Worm (Caenorhabditis elegans) whole organism, L4 larva: ENCODE data around the gene C28H8.5.
A peak's percentile ranks its signal among the peaks of the same experiment; 100 is the strongest.

Experiments used
- F44E2.7 ChIP-seq: fragments of 200-800 bp; sonication (Bioruptor generic); IDR thresholded peaks from 2 replicates; pipeline ENCODE4 v2.1.2; 2022; ENCODE audit warnings: missing genetic modification characterization, missing compliant biosample characterization
- T26A8.4 ChIP-seq: fragments of 200-800 bp; sonication (Bioruptor generic); IDR thresholded peaks from 2 replicates; pipeline ENCODE4 v1.3.6; 2022; ENCODE audit warnings: missing genetic modification characterization, missing compliant biosample characterization
- Y105C5A.15 ChIP-seq: fragments of 200-800 bp; sonication (Bioruptor generic); IDR thresholded peaks from 2 replicates; pipeline ENCODE4 v1.3.6; 2022; ENCODE audit warnings: missing genetic modification characterization, missing compliant biosample characterization
- Y5F2A.4 ChIP-seq: fragments of 200-800 bp; sonication (Bioruptor generic); optimal IDR thresholded peaks from 2 replicates; lab custom pipeline; 2018; ENCODE audit warnings: mild to moderate bottlenecking, missing genetic modification characterization, missing compliant biosample characterization
- ZK546.5 ChIP-seq, 2 experiments: sonication (generic microtip); optimal IDR thresholded peaks; 2 replicates each; lab custom pipeline; 2017; ENCODE audit warnings: missing biosample characterization in 2 of 2, missing genetic modification characterization in 2 of 2
- aha-1 ChIP-seq: fragments of 150-350 bp; peaks from one replicate; lab custom pipeline; 2014; ENCODE audit warnings: missing biosample characterization, missing genetic modification characterization
- ama-1 ChIP-seq: fragments of 150-350 bp; optimal IDR thresholded peaks from 2 replicates; lab custom pipeline; 2014; ENCODE audit warnings: inconsistent platforms, mixed read lengths
- ceh-20 ChIP-seq: fragments of 200-800 bp; sonication (Bioruptor generic); IDR thresholded peaks from 2 replicates; pipeline ENCODE4 v1.3.6; 2022; ENCODE audit warnings: missing genetic modification reagents, missing genetic modification characterization, missing compliant biosample characterization
- ceh-28 ChIP-seq: fragments of 150-350 bp; optimal IDR thresholded peaks from 2 replicates; lab custom pipeline; 2014; ENCODE audit warnings: missing biosample characterization, missing genetic modification reagents, missing genetic modification characterization
- ceh-62 ChIP-seq: sonication (generic microtip); optimal IDR thresholded peaks from 2 replicates; lab custom pipeline; 2017; ENCODE audit warnings: missing biosample characterization, missing genetic modification characterization
- ceh-82 ChIP-seq: sonication (generic microtip); optimal IDR thresholded peaks from 2 replicates; lab custom pipeline; 2017; ENCODE audit warnings: missing biosample characterization, missing genetic modification characterization
- cey-2 ChIP-seq: sonication (generic microtip); optimal IDR thresholded peaks from 3 replicates; lab custom pipeline; 2017; ENCODE audit warnings: missing genetic modification characterization, mild to moderate bottlenecking, missing compliant biosample characterization, antibody characterized with exemption, borderline replicate concordance; ENCODE audit not compliant: insufficient read depth
- daf-12 ChIP-seq: fragments of 150-350 bp; optimal IDR thresholded peaks from 2 replicates; lab custom pipeline; 2014; ENCODE audit warnings: missing biosample characterization, missing genetic modification reagents, missing genetic modification characterization
- dmd-6 ChIP-seq: fragments of 200-800 bp; sonication (Bioruptor generic); IDR thresholded peaks from 2 replicates; pipeline ENCODE4 v1.3.6; 2022; ENCODE audit warnings: missing genetic modification reagents, missing genetic modification characterization, missing compliant biosample characterization
- dpl-1 ChIP-seq: fragments of 150-350 bp; optimal IDR thresholded peaks from 2 replicates; lab custom pipeline; 2014; ENCODE audit warnings: missing biosample characterization, missing genetic modification reagents, missing genetic modification characterization
- dve-1 ChIP-seq: sonication (generic microtip); optimal IDR thresholded peaks from 2 replicates; lab custom pipeline; 2017; ENCODE audit warnings: antibody characterized with exemption, mild to moderate bottlenecking, missing genetic modification characterization, missing compliant biosample characterization; ENCODE audit not compliant: insufficient read depth
- fos-1 ChIP-seq: fragments of 150-350 bp; optimal IDR thresholded peaks from 2 replicates; lab custom pipeline; 2014; ENCODE audit warnings: missing biosample characterization, missing genetic modification characterization
- gei-8 ChIP-seq: fragments of 200-800 bp; sonication (Bioruptor generic); optimal IDR thresholded peaks from 2 replicates; lab custom pipeline; 2018; ENCODE audit warnings: mild to moderate bottlenecking, missing genetic modification characterization, missing compliant biosample characterization
- hlh-11 ChIP-seq: fragments of 200-800 bp; sonication (Bioruptor generic); optimal IDR thresholded peaks from 2 replicates; lab custom pipeline; 2018; ENCODE audit warnings: mild to moderate bottlenecking, missing genetic modification characterization, missing compliant biosample characterization
- hlh-30 ChIP-seq: sonication (generic microtip); optimal IDR thresholded peaks from 2 replicates; lab custom pipeline; 2017; ENCODE audit warnings: antibody characterized with exemption, mild to moderate bottlenecking, missing genetic modification characterization, missing compliant biosample characterization; ENCODE audit not compliant: insufficient read depth
- lin-1 ChIP-seq: fragments of 200-800 bp; sonication (Bioruptor generic); IDR thresholded peaks from 2 replicates; pipeline ENCODE4 v1.3.6; 2022; ENCODE audit warnings: missing genetic modification reagents, missing genetic modification characterization, missing compliant biosample characterization
- lin-15B ChIP-seq: fragments of 150-350 bp; sonication (generic microtip); optimal IDR thresholded peaks from 3 replicates; lab custom pipeline; 2014; ENCODE audit warnings: missing biosample characterization, missing genetic modification characterization
- lin-39 ChIP-seq: fragments of 150-350 bp; optimal IDR thresholded peaks from 2 replicates; lab custom pipeline; 2014; ENCODE audit warnings: missing biosample characterization, missing genetic modification reagents, missing genetic modification characterization
- lsy-2 ChIP-seq, 2 experiments: fragments of 150-350 bp in 1 of 2; sonication (generic microtip) in 1 of 2; optimal IDR thresholded peaks; 2 replicates each; lab custom pipeline; 2014 to 2017; ENCODE audit warnings: missing biosample characterization in 2 of 2, missing genetic modification characterization in 2 of 2
- mdl-1 ChIP-seq, 2 experiments: fragments of 150-350 bp in 1 of 2; sonication (generic microtip) in 1 of 2; optimal IDR thresholded peaks; 2 replicates each; lab custom pipeline; 2014 to 2017; ENCODE audit warnings: missing biosample characterization in 2 of 2, missing genetic modification characterization in 2 of 2
- mep-1 ChIP-seq: fragments of 150-350 bp; sonication (generic microtip); optimal IDR thresholded peaks from 3 replicates; lab custom pipeline; 2014; ENCODE audit warnings: missing biosample characterization, missing genetic modification characterization
- mxl-3 ChIP-seq: fragments of 200-800 bp; sonication (Bioruptor generic); optimal IDR thresholded peaks from 2 replicates; lab custom pipeline; 2018; ENCODE audit warnings: mild to moderate bottlenecking, missing genetic modification characterization, missing compliant biosample characterization
- nhr-10 ChIP-seq: fragments of 150-350 bp; optimal IDR thresholded peaks from 2 replicates; lab custom pipeline; 2014; ENCODE audit warnings: missing biosample characterization, missing genetic modification characterization
- nhr-25 ChIP-seq: sonication (generic microtip); optimal IDR thresholded peaks from 2 replicates; lab custom pipeline; 2017; ENCODE audit warnings: missing genetic modification characterization, mild to moderate bottlenecking, missing compliant biosample characterization, antibody characterized with exemption, moderate library complexity, borderline replicate concordance; ENCODE audit not compliant: insufficient read depth
- nhr-28 ChIP-seq: fragments of 150-350 bp; optimal IDR thresholded peaks from 2 replicates; lab custom pipeline; 2014; ENCODE audit warnings: missing biosample characterization, missing genetic modification characterization
- nhr-42 ChIP-seq: fragments of 200-800 bp; sonication (Bioruptor generic); IDR thresholded peaks from 2 replicates; pipeline ENCODE4 v1.3.6; 2022; ENCODE audit warnings: missing genetic modification characterization, missing compliant biosample characterization
- nhr-48 ChIP-seq: sonication (generic microtip); optimal IDR thresholded peaks from 2 replicates; lab custom pipeline; 2016; ENCODE audit warnings: mild to moderate bottlenecking, missing genetic modification characterization, missing compliant biosample characterization
- php-3 ChIP-seq: fragments of 200-800 bp; sonication (Bioruptor generic); IDR thresholded peaks from 2 replicates; pipeline ENCODE4 v1.3.6; 2022; ENCODE audit warnings: missing genetic modification reagents, missing genetic modification characterization, missing compliant biosample characterization
- saeg-2 ChIP-seq: fragments of 200-800 bp; sonication (Bioruptor generic); IDR thresholded peaks from 2 replicates; pipeline ENCODE4 v1.3.6; 2022; ENCODE audit warnings: missing genetic modification reagents, missing genetic modification characterization, missing compliant biosample characterization
- tra-1 ChIP-seq: fragments of 200-800 bp; sonication (Bioruptor generic); IDR thresholded peaks from 2 replicates; pipeline ENCODE4 v1.3.6; 2022; ENCODE audit warnings: missing genetic modification reagents, missing genetic modification characterization, missing compliant biosample characterization
- unc-62 ChIP-seq, 3 experiments: fragments of 150-350 bp in 1 of 3; sonication (generic microtip); optimal IDR thresholded peaks in 2 of 3; peaks in 1 of 3; 1 replicate in 1 of 3; 2 replicates in 2 of 3; lab custom pipeline; 2014 to 2017; ENCODE audit warnings: missing biosample characterization in 3 of 3, missing genetic modification characterization in 3 of 3, missing genetic modification reagents in 3 of 3, missing genotype in 1 of 3
- vab-7 ChIP-seq: fragments of 200-800 bp; sonication (Bioruptor generic); IDR thresholded peaks from 2 replicates; pipeline ENCODE4 v1.3.6; 2022; ENCODE audit warnings: missing genetic modification reagents, missing genetic modification characterization, missing compliant biosample characterization
- zfp-2 ChIP-seq: sonication (generic microtip); optimal IDR thresholded peaks from 2 replicates; lab custom pipeline; 2016; ENCODE audit warnings: mild to moderate bottlenecking, missing genetic modification characterization, missing compliant biosample characterization

C28H8.5 gene

DNA sequence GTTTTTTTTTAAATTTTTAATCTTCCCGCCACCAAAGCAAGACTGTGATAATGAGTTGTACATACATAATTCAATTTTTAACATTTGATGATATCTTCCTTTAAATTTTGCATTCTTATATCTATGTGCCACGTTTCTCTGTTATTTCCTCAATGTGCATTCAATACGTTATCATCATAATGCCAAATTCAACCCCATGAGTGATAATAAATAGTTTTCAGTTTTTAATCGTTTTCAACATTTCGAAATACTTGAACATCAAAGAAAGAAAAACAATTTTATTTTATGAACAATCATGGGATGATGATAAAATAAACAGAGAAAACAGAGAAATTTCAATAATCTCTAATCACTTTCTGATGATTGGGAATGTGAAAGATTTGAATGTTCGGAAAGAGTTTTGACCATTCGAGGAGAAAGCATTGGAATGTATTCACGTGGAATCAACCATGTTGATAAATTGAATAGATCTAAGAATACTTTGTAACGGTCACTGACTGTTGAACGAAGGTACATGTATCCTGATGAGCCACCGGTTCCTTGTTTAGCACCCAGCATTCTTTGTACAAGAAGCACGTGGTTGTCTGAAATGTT is 33.4 kb downstream of the C28H8.5 start (continued):
- TF ChIP-seq F44E2.7 (GFP tag; lab: Robert Waterston, UW), result no peak
- TF ChIP-seq aha-1, result peak; percentile 90
- TF ChIP-seq Y5F2A.4 (GFP tag; lab: Kevin White, UChicago), result no peak
- TF ChIP-seq lin-15B, result no peak
- no peak for TF ChIP-seq tra-1
- peak; percentile 78 for TF ChIP-seq php-3 (GFP tag; lab: Robert Waterston, UW)
- TF ChIP-seq zfp-2 (tag; lab: Kevin White, UChicago), result no peak

DNA sequence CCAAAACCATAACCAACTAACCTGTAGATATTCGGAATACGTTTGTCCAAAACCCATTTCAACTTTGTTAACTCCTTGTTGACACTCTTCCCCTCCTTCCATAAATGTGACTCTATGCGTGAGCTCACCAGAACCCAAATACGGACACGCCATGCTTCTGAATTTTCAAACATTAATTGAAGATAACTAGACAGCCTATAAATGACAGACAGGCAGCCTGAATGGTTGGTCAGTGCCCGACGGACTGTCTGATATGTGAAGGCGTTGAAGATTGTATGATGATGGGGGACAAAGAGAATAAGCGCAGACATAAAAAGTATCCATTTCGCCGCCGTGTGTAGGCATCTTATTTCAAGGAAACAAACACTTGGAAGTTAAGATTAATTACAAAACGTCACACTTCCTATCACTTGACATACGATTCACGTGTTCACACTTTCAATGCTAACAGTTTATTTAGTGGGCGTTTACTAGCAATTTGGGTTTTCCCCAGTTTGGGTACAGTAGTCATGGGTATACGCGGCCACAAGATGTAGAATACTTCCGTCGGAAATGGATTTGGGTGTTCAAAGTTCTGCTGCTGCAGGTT is 35.8 kb downstream of the C28H8.5 start, which contains the start of the genes tdo-2 and C28H8.2:
tdo-2 (minus strand) TSS at position 157 of the 589 bp plus-strand sequence.
C28H8.2 (plus strand) TSS at position 524 of the 589 bp plus-strand sequence.
- TF ChIP-seq saeg-2 (GFP tag; lab: Robert Waterston, UW) (no peak), ceh-28 (tag; lab: Kevin White, UChicago) (no peak), dve-1 (tag; lab: Kevin White, UChicago) (peak; percentile 60), hlh-30 (tag; lab: Kevin White, UChicago) (peak; percentile 84), nhr-42 (GFP tag; lab: Robert Waterston, UW) (no peak), ceh-20 (peak; percentile 81), lin-1 (GFP tag; lab: Robert Waterston, UW) (peak; percentile 76; the same call in 1 of the 2 replicates), Y105C5A.15 (GFP tag; lab: Robert Waterston, UW) (no peak), mep-1 (tag; lab: Kevin White, UChicago) (peak; percentile 29), fos-1 (no peak), dmd-6 (GFP tag; lab: Robert Waterston, UW) (peak; percentile 61), ama-1 (lab: Kevin White, UChicago) (peak; percentile 56), ceh-82 (tag; lab: Kevin White, UChicago) (no peak), nhr-28 (tag; lab: Kevin White, UChicago) (peak; percentile 85), ceh-62 (no peak), daf-12 (tag; lab: Kevin White, UChicago) (no peak), nhr-25 (tag; lab: Kevin White, UChicago) (peak; percentile 70), unc-62 (GFP tag; optimal IDR thresholded peaks at IDR 0.05 in 1 of 2; lab: Kevin White, UChicago) (peak in 1 of 2 experiments; percentile 99), unc-62 (tag; optimal IDR thresholded peaks at IDR 0.05; lab: Kevin White, UChicago) (no peak), nhr-48 (tag; lab: Kevin White, UChicago) (peak; percentile 85), vab-7 (no peak), tra-1 (peak; percentile 55; the same call in 1 of the 2 replicates), T26A8.4 (GFP tag; lab: Robert Waterston, UW) (peak; percentile 9; the same call in 1 of the 2 replicates), lin-39 (tag; lab: Kevin White, UChicago) (no peak), mdl-1 (tag; optimal IDR thresholded peaks at IDR 0.05; lab: Kevin White, UChicago) (peak; percentile 38 to 85), mxl-3 (GFP tag; lab: Kevin White, UChicago) (peak; percentile 86), dpl-1 (GFP tag; lab: Kevin White, UChicago) (peak; percentile 6), ZK546.5 (tag; optimal IDR thresholded peaks at IDR 0.05; lab: Kevin White, UChicago) (no peak), aha-1 (no peak), cey-2 (peak; percentile 84), lsy-2 (tag; optimal IDR thresholded peaks at IDR 0.05; lab: Kevin White, UChicago) (peak in 1 of 2 experiments; percentile 67), nhr-10 (tag; lab: Kevin White, UChicago) (peak; percentile 0), hlh-11 (tag; lab: Kevin White, UChicago) (peak; percentile 88), gei-8 (GFP tag; lab: Kevin White, UChicago) (peak; percentile 44)
